Fruit fly (Drosophila melanogaster): ENCODE measurements around the gene GstZ2.

GstZ2 gene

dm6 chr3R:9502416-9502763, 41.9 kb upstream of the GstZ2 start, which contains the start of gene RhoL (continued):
- no peak for TF ChIP-seq dm (GFP tag; optimal IDR thresholded peaks at IDR 0.05)
- no peak for TF ChIP-seq Ssrp (tag; optimal IDR thresholded peaks at IDR 0.05)
- TF ChIP-seq NfI (GFP tag; optimal IDR thresholded peaks at IDR 0.05) = peak; percentile 3
- TF ChIP-seq CG8290 (GFP tag; optimal IDR thresholded peaks at IDR 0.05) = no peak
- peak in 1 of 2 experiments; percentile 70 for TF ChIP-seq CG8290 (tag; optimal IDR thresholded peaks at IDR 0.05)
- TF ChIP-seq chn (GFP tag; optimal IDR thresholded peaks at IDR 0.05) = peak; percentile 37
- peak; percentile 11; the same call in 1 of the 3 replicates for TF ChIP-seq CG2199 (GFP tag; IDR thresholded peaks at IDR 0.05)

- TF ChIP-seq mirr (GFP tag; optimal IDR thresholded peaks at IDR 0.05) (peak; percentile 24), kay (GFP tag; optimal IDR thresholded peaks at IDR 0.05) (peak; percentile 2), da (GFP tag; optimal IDR thresholded peaks at IDR 0.05) (no peak), sd (tag; optimal IDR thresholded peaks at IDR 0.05) (peak; percentile 88), odd (GFP tag; optimal IDR thresholded peaks at IDR 0.05) (peak; percentile 7), CTCF (GFP tag; optimal IDR thresholded peaks at IDR 0.05) (no peak), z (GFP tag; IDR thresholded peaks at IDR 0.05) (peak; percentile 81), fd102C (GFP tag; optimal IDR thresholded peaks at IDR 0.05) (no peak), hb (GFP tag; IDR thresholded peaks at IDR 0.05; ENCODE audit: partially characterized antibody) (no peak), exex (tag; optimal IDR thresholded peaks at IDR 0.05) (peak; percentile 63), kni (GFP tag; optimal IDR thresholded peaks at IDR 0.05) (peak; percentile 46), CG31224 (GFP tag; IDR thresholded peaks at IDR 0.05) (peak; percentile 26; the same call in 1 of the 2 replicates), ato (GFP tag; IDR thresholded peaks at IDR 0.05; ENCODE audit: partially characterized antibody) (no peak), CG10543 (GFP tag; optimal IDR thresholded peaks at IDR 0.05) (peak; percentile 88), CG10654 (GFP tag; optimal IDR thresholded peaks at IDR 0.05) (no peak), CG9817 (tag; optimal IDR thresholded peaks at IDR 0.05) (no peak), CG32532 (GFP tag; IDR thresholded peaks at IDR 0.05) (peak; percentile 14; the same call in 1 of the 2 replicates), vvl (GFP tag; IDR thresholded peaks at IDR 0.05) (peak; percentile 18; the same call in 1 of the 2 replicates), HLHmδ (GFP tag; optimal IDR thresholded peaks at IDR 0.05) (peak; percentile 0), Med (GFP tag) (peak; percentile 54), crol (GFP tag; IDR thresholded peaks at IDR 0.05) (peak; percentile 96), Stat92E (GFP tag; optimal IDR thresholded peaks at IDR 0.05) (peak in 1 of 3 experiments; percentile 23), CG12769 (tag; optimal IDR thresholded peaks at IDR 0.05) (peak; percentile 75), Hey (tag; optimal IDR thresholded peaks at IDR 0.05) (peak; percentile 91), ci (GFP tag; IDR thresholded peaks at IDR 0.05) (0 out of 3 replicates have a peak, but pooled peaks have one; percentile 22), GATAe (GFP tag; conservative IDR thresholded peaks at IDR 0.05) (peak; percentile 66; the same call in 1 of the 2 replicates), chm (GFP tag; IDR thresholded peaks at IDR 0.05) (0 out of 2 replicates have a peak, but pooled peaks have one; percentile 11), Trl (optimal IDR thresholded peaks at IDR 0.05) (peak in 1 of 2 experiments; percentile 45), Trl (GFP tag; optimal IDR thresholded peaks at IDR 0.05) (no peak), CG9932 (GFP tag; IDR thresholded peaks at IDR 0.05) (0 out of 2 replicates have a peak, but pooled peaks have one; percentile 7)
Observed at dm6 chr3R:9501489-9502415, 41.3 kb upstream of the GstZ2 start.
